Worm (Caenorhabditis elegans): ENCODE data around the gene shc-3.

ce11 chrX:13709060-13709459, 8.3 kb upstream of the shc-3 start:
- no peak for TF ChIP-seq sem-4 (tag; optimal IDR thresholded peaks at IDR 0.05)
- TF ChIP-seq sma-9 (GFP tag; optimal IDR thresholded peaks at IDR 0.05), result no peak
- no peak for TF ChIP-seq sma-9 (tag; optimal IDR thresholded peaks at IDR 0.05)
- no peak for TF ChIP-seq ztf-11 (tag; optimal IDR thresholded peaks at IDR 0.05)
- no peak for TF ChIP-seq lsy-2 (tag; optimal IDR thresholded peaks at IDR 0.05)
- TF ChIP-seq ztf-4 (tag; optimal IDR thresholded peaks at IDR 0.05), result no peak
- no peak for TF ChIP-seq elt-3 (tag; optimal IDR thresholded peaks at IDR 0.05)
- no peak for TF ChIP-seq R02D3.7 (tag; optimal IDR thresholded peaks at IDR 0.05)
- no peak for TF ChIP-seq nhr-11 (tag; optimal IDR thresholded peaks at IDR 0.05)
- TF ChIP-seq nhr-12 (tag; optimal IDR thresholded peaks at IDR 0.05), result no peak
- no peak for TF ChIP-seq unc-62 (GFP tag; optimal IDR thresholded peaks at IDR 0.05)
